Worm (Caenorhabditis elegans): Measurements from ENCODE around the gene pssy-2.

DNA sequence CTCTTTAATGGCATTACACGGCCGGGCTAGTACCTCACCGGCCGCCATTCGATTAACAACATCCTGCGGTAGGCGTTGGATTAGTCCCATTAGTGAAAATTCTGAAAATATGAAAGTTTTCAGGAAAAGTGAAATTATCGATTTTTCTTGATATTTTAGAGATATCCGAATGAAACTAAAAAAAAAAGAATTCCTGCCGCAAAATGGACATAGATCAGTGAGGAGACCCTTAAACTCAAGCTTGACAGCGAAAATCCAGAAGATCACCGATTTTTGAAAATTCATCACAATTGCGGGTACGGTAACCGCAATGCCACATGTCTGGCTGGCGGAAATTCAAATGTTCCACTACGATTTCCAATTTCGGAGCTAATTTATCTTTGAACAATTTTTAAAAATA lies 42.9 kb downstream of the pssy-2 start, which contains the start of gene mlh-1:
- TF ChIP-seq tbx-37 (GFP tag; conservative IDR thresholded peaks at IDR 0.05) (no peak), hmg-4 (GFP tag; optimal IDR thresholded peaks at IDR 0.05) (no peak)

All from whole organism, early embryonic.